Worm (Caenorhabditis elegans): ENCODE data around the gene C40A11.4.

DNA sequence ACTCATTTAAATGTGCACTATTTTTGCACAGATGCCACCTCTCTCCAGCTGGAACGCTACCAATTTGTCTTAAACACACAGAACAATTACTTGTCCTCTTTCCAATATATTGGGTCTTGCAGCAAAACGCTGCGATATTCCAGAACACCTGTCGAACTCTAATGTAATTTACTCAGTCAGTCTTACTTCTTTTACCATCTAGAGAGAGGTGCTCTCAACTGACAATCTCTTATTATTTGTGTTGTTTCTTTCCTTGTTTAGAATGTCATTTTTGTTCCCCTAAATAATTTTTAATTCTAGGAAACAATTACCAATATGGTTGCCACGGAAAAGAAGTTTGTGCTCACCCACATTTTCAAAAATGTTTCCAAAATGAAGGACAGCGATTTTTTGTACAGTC lies 6.5 kb upstream of the C40A11.4 start, which contains the start of gene sdz-28:
- TF ChIP-seq unc-62 (GFP tag; optimal IDR thresholded peaks at IDR 0.05), result no peak
- TF ChIP-seq zip-8 (tag; optimal IDR thresholded peaks at IDR 0.05), result no peak
- TF ChIP-seq ham-2 (GFP tag; optimal IDR thresholded peaks at IDR 0.05), result no peak
- TF ChIP-seq pha-4 (tag; optimal IDR thresholded peaks at IDR 0.05), result no peak
- no peak for TF ChIP-seq unc-39 (tag; optimal IDR thresholded peaks at IDR 0.05)
- no peak for TF ChIP-seq ceh-43 (GFP tag; optimal IDR thresholded peaks at IDR 0.05)
- no peak for TF ChIP-seq mep-1 (tag; optimal IDR thresholded peaks at IDR 0.05)
- TF ChIP-seq flh-1 (GFP tag; optimal IDR thresholded peaks at IDR 0.05), result no peak
- no peak for TF ChIP-seq mab-5 (tag; optimal IDR thresholded peaks at IDR 0.05)
